Worm (Caenorhabditis elegans): ENCODE results near the gene ttll-5.
A peak's percentile ranks its signal among the peaks of the same experiment; 100 is the strongest.

ttll-5 gene

ce11 chrV:11531831-11532534 is 23.1 kb downstream of the ttll-5 start (continued):
- TF ChIP-seq nhr-28 (tag; optimal IDR thresholded peaks at IDR 0.05) (no peak), ceh-63 (GFP tag; optimal IDR thresholded peaks at IDR 0.05) (no peak), nhr-90 (tag; optimal IDR thresholded peaks at IDR 0.05; ENCODE audit: poor library complexity) (peak; percentile 88), nhr-20 (tag; optimal IDR thresholded peaks at IDR 0.05) (peak; percentile 97), pax-3 (tag; optimal IDR thresholded peaks at IDR 0.05) (no peak), F16B12.6 (tag; optimal IDR thresholded peaks at IDR 0.05) (no peak), C16A3.4 (tag; optimal IDR thresholded peaks at IDR 0.05) (peak; percentile 83), swsn-7 (tag; optimal IDR thresholded peaks at IDR 0.05) (peak; percentile 81), unc-62 (GFP tag; optimal IDR thresholded peaks at IDR 0.05) (no peak), ztf-4 (tag; optimal IDR thresholded peaks at IDR 0.05) (peak; percentile 2), lsy-2 (tag; optimal IDR thresholded peaks at IDR 0.05) (peak; percentile 67 to 92), unc-130 (tag; optimal IDR thresholded peaks at IDR 0.05) (peak; percentile 89), ets-5 (GFP tag; IDR thresholded peaks at IDR 0.05) (no peak), rnt-1 (tag; optimal IDR thresholded peaks at IDR 0.05) (peak; percentile 79), mep-1 (tag; optimal IDR thresholded peaks at IDR 0.05) (peak; percentile 74), nhr-237 (tag; optimal IDR thresholded peaks at IDR 0.05) (peak; percentile 35), nhr-71 (tag; optimal IDR thresholded peaks at IDR 0.05) (peak; percentile 97), pqm-1 (tag; optimal IDR thresholded peaks at IDR 0.05) (peak; percentile 30), ceh-82 (tag; optimal IDR thresholded peaks at IDR 0.05) (peak in 1 of 3 experiments; percentile 50), aha-1 (tag; optimal IDR thresholded peaks at IDR 0.05) (no peak), ces-1 (GFP tag; optimal IDR thresholded peaks at IDR 0.05) (no peak), fkh-10 (GFP tag; optimal IDR thresholded peaks at IDR 0.05) (no peak), ceh-88 (GFP tag; IDR thresholded peaks at IDR 0.05) (0 out of 2 replicates have a peak, but pooled peaks have one; percentile 23), snpc-4 (tag; optimal IDR thresholded peaks at IDR 0.05) (peak; percentile 36), hpl-2 (GFP tag; optimal IDR thresholded peaks at IDR 0.05) (peak; percentile 20), blmp-1 (tag; optimal IDR thresholded peaks at IDR 0.05) (peak; percentile 92), efl-3 (GFP tag; optimal IDR thresholded peaks at IDR 0.05) (no peak), jun-1 (tag; optimal IDR thresholded peaks at IDR 0.05) (peak; percentile 58), nhr-76 (tag; optimal IDR thresholded peaks at IDR 0.05) (no peak), nhr-84 (tag; optimal IDR thresholded peaks at IDR 0.05) (no peak), xbp-1 (tag; optimal IDR thresholded peaks at IDR 0.05) (peak; percentile 66), fkh-4 (tag; optimal IDR thresholded peaks at IDR 0.05; ENCODE audit: borderline replicate concordance) (peak; percentile 72), efl-1 (optimal IDR thresholded peaks at IDR 0.05) (peak; percentile 56 to 57), efl-1 (GFP tag; optimal IDR thresholded peaks at IDR 0.05 in 1 of 2) (peak; percentile 26 to 95), elt-2 (tag; optimal IDR thresholded peaks at IDR 0.05) (peak; percentile 74), irx-1 (tag; optimal IDR thresholded peaks at IDR 0.05) (peak; percentile 54), mab-9 (GFP tag; IDR thresholded peaks at IDR 0.05) (no peak), fos-1 (tag; optimal IDR thresholded peaks at IDR 0.05) (peak; percentile 82), lin-39 (tag; optimal IDR thresholded peaks at IDR 0.05) (peak; percentile 44), grh-1 (GFP tag; IDR thresholded peaks at IDR 0.05) (peak; percentile 77), ama-1 (optimal IDR thresholded peaks at IDR 0.05) (no peak), sup-37 (GFP tag; optimal IDR thresholded peaks at IDR 0.05) (peak; percentile 51), tlp-1 (tag; optimal IDR thresholded peaks at IDR 0.05) (no peak), C34B4.2 (tag; optimal IDR thresholded peaks at IDR 0.05) (no peak), nhr-12 (tag; optimal IDR thresholded peaks at IDR 0.05) (no peak), Y116A8C.19 (tag; optimal IDR thresholded peaks at IDR 0.05; ENCODE audit: borderline replicate concordance) (no peak), pag-3 (tag; optimal IDR thresholded peaks at IDR 0.05; ENCODE audit: borderline replicate concordance, insufficient read depth) (peak; percentile 38), unc-86 (tag; optimal IDR thresholded peaks at IDR 0.05) (no peak), hlh-17 (GFP tag; optimal IDR thresholded peaks at IDR 0.05; ENCODE audit: borderline replicate concordance) (no peak), isw-1 (GFP tag; IDR thresholded peaks at IDR 0.05) (no peak; the same call in 1 of the 2 replicates), unc-98 (GFP tag; IDR thresholded peaks at IDR 0.05) (no peak; the same call in 1 of the 2 replicates)

Measured in whole organism, L1 larva.